Fruit fly (Drosophila melanogaster) whole organism, embryonic: ENCODE data around the gene CG10598.
A peak's percentile ranks its signal among the peaks of the same experiment; 100 is the strongest.

Experiments used
- Asciz ChIP-seq: fragments of 200-800 bp; sonication (Bioruptor generic); optimal IDR thresholded peaks from 2 replicates; lab custom pipeline; 2017; ENCODE audit warnings: missing biosample characterization, mild to moderate bottlenecking, missing genetic modification characterization, missing genetic modification reagents
- Blimp-1 ChIP-seq: fragments of 200-800 bp; sonication (Bioruptor generic); optimal IDR thresholded peaks from 3 replicates; lab custom pipeline; 2018; ENCODE audit warnings: missing biosample characterization, missing genetic modification characterization, mild to moderate bottlenecking, moderate library complexity, missing genetic modification reagents
- CG10267 ChIP-seq: fragments of 200-800 bp; sonication (Bioruptor generic); optimal IDR thresholded peaks from 2 replicates; lab custom pipeline; 2018; ENCODE audit warnings: missing biosample characterization, mild to moderate bottlenecking, missing genetic modification characterization, moderate library complexity
- CG10321 ChIP-seq: fragments of 200-800 bp; sonication (Bioruptor generic); IDR thresholded peaks from 2 replicates; pipeline ENCODE4 v1.3.6; 2022; ENCODE audit warnings: missing biosample characterization, missing genetic modification characterization
- CG13424 ChIP-seq: fragments of 200-800 bp; sonication (Bioruptor generic); optimal IDR thresholded peaks from 2 replicates; lab custom pipeline; 2019; ENCODE audit warnings: missing biosample characterization, mild to moderate bottlenecking, missing genetic modification characterization, moderate library complexity
- CG14710 ChIP-seq: fragments of 200-800 bp; sonication (Bioruptor generic); optimal IDR thresholded peaks from 3 replicates; lab custom pipeline; 2019; ENCODE audit warnings: missing biosample characterization, mild to moderate bottlenecking, missing genetic modification characterization, moderate library complexity
- CG15269 ChIP-seq: fragments of 200-800 bp; sonication (Bioruptor generic); optimal IDR thresholded peaks from 2 replicates; lab custom pipeline; 2018; ENCODE audit warnings: missing biosample characterization, mild to moderate bottlenecking, missing genetic modification characterization, moderate library complexity
- CG1647 ChIP-seq: fragments of 200-800 bp; sonication (Bioruptor generic); optimal IDR thresholded peaks from 3 replicates; lab custom pipeline; 2016; ENCODE audit warnings: missing biosample characterization, missing genetic modification characterization
- CG16813 ChIP-seq: fragments of 200-800 bp; sonication (Bioruptor generic); IDR thresholded peaks from 3 replicates; pipeline ENCODE4 v1.3.6; 2022; ENCODE audit warnings: missing biosample characterization, missing genetic modification characterization; ENCODE audit not compliant: partially characterized antibody
- CG17361 ChIP-seq: fragments of 200-800 bp; sonication (Bioruptor generic); IDR thresholded peaks from 3 replicates; pipeline ENCODE4 v1.3.6; 2022; ENCODE audit warnings: missing biosample characterization, missing genetic modification characterization
- CG17829 ChIP-seq: fragments of 200-800 bp; optimal IDR thresholded peaks from 2 replicates; lab custom pipeline; 2019; ENCODE audit warnings: missing biosample characterization, mild to moderate bottlenecking, missing genetic modification characterization, moderate library complexity
- CG2712 ChIP-seq: fragments of 200-800 bp; optimal IDR thresholded peaks from 3 replicates; lab custom pipeline; 2019; ENCODE audit warnings: missing biosample characterization, mild to moderate bottlenecking, missing genetic modification characterization, moderate library complexity
- CG32532 ChIP-seq: fragments of 200-800 bp; sonication (Bioruptor generic); IDR thresholded peaks from 2 replicates; pipeline ENCODE4 v1.3.6; 2022; ENCODE audit warnings: missing biosample characterization, missing genetic modification characterization
- CG33557 ChIP-seq: fragments of 200-800 bp; sonication (Bioruptor generic); optimal IDR thresholded peaks from 2 replicates; lab custom pipeline; 2019; ENCODE audit warnings: missing biosample characterization, mild to moderate bottlenecking, missing genetic modification characterization, moderate library complexity
- CG6813 ChIP-seq: fragments of 200-800 bp; sonication (Bioruptor generic); optimal IDR thresholded peaks from 2 replicates; lab custom pipeline; 2017; ENCODE audit warnings: missing biosample characterization, missing genetic modification characterization, mild to moderate bottlenecking, moderate library complexity, missing genetic modification reagents
- CG7372 ChIP-seq: fragments of 200-800 bp; sonication (Bioruptor generic); IDR thresholded peaks from 2 replicates; pipeline ENCODE4 v1.3.6; 2022; ENCODE audit warnings: missing biosample characterization, missing genetic modification characterization
- CG7839 ChIP-seq: fragments of 200-800 bp; sonication (Bioruptor generic); optimal IDR thresholded peaks from 3 replicates; lab custom pipeline; 2018; ENCODE audit warnings: missing biosample characterization, mild to moderate bottlenecking, missing genetic modification characterization, moderate library complexity
- CG8388 ChIP-seq: fragments of 200-800 bp; sonication (Bioruptor generic); optimal IDR thresholded peaks from 2 replicates; lab custom pipeline; 2019; ENCODE audit warnings: missing biosample characterization, mild to moderate bottlenecking, missing genetic modification characterization, moderate library complexity
- CG9932 ChIP-seq: fragments of 200-800 bp; sonication (Bioruptor generic); IDR thresholded peaks from 2 replicates; pipeline ENCODE4 v1.3.6; 2022; ENCODE audit warnings: missing biosample characterization, missing genetic modification characterization
- CTCF ChIP-seq: fragments of 200-800 bp; sonication (Bioruptor generic); optimal IDR thresholded peaks from 2 replicates; lab custom pipeline; 2017; ENCODE audit warnings: missing biosample characterization, mild to moderate bottlenecking, missing genetic modification characterization, moderate library complexity
- CoRest ChIP-seq: fragments of 200-800 bp; sonication (Bioruptor generic); optimal IDR thresholded peaks from 3 replicates; lab custom pipeline; 2018; ENCODE audit warnings: missing biosample characterization, mild to moderate bottlenecking, missing genetic modification characterization, moderate library complexity
- D19A ChIP-seq: fragments of 200-800 bp; optimal IDR thresholded peaks from 3 replicates; lab custom pipeline; 2019; ENCODE audit warnings: missing biosample characterization, mild to moderate bottlenecking, missing genetic modification characterization, moderate library complexity
- Dek ChIP-seq: fragments of 200-800 bp; sonication (Bioruptor generic); optimal IDR thresholded peaks from 3 replicates; lab custom pipeline; 2019; ENCODE audit warnings: missing biosample characterization, mild to moderate bottlenecking, missing genetic modification characterization, moderate library complexity
- Drgx ChIP-seq: fragments of 200-800 bp; sonication (Bioruptor generic); IDR thresholded peaks from 2 replicates; pipeline ENCODE4 v1.3.6; 2022; ENCODE audit warnings: missing biosample characterization, missing genetic modification characterization
- E2f1 ChIP-seq: fragments of 200-800 bp; sonication (Bioruptor generic); IDR thresholded peaks from 2 replicates; pipeline ENCODE4 v1.3.6; 2022; ENCODE audit warnings: missing biosample characterization, missing genetic modification characterization
- Eip74EF ChIP-seq, 2 experiments: fragments of 200-800 bp in 1 of 2; fragments of >200 bp in 1 of 2; sonication (Bioruptor generic) in 1 of 2; optimal IDR thresholded peaks; 2 replicates each; lab custom pipeline; 2017 to 2019; ENCODE audit warnings: missing biosample characterization in 2 of 2, missing genetic modification characterization in 2 of 2, mild to moderate bottlenecking in 1 of 2, moderate library complexity in 1 of 2
- Ets65A ChIP-seq: fragments of 200-800 bp; sonication (Bioruptor generic); peaks from one replicate; lab custom pipeline; 2016; ENCODE audit warnings: missing biosample characterization, missing genetic modification characterization
- HLH4C ChIP-seq: fragments of 200-800 bp; sonication (Bioruptor generic); IDR thresholded peaks from 3 replicates; pipeline ENCODE4 v1.3.6; 2022; ENCODE audit warnings: missing biosample characterization, missing genetic modification characterization; ENCODE audit not compliant: partially characterized antibody
- Hr51 ChIP-seq, 2 experiments: fragments of 200-800 bp; sonication (Bioruptor generic); optimal IDR thresholded peaks; 2 replicates in 1 of 2; 3 replicates in 1 of 2; lab custom pipeline; 2016 to 2018; ENCODE audit warnings: missing biosample characterization in 2 of 2, missing genetic modification characterization in 2 of 2, mild to moderate bottlenecking in 1 of 2, moderate library complexity in 1 of 2
- Ravus ChIP-seq: fragments of 200-800 bp; sonication (Bioruptor generic); IDR thresholded peaks from 2 replicates; pipeline ENCODE4 v1.3.6; 2022; ENCODE audit warnings: missing biosample characterization, missing genetic modification characterization
- Xrp1 ChIP-seq: fragments of 200-800 bp; sonication (Bioruptor generic); IDR thresholded peaks from 2 replicates; pipeline ENCODE4 v1.3.6; 2022; ENCODE audit warnings: missing biosample characterization, missing genetic modification characterization
- dmrt11E ChIP-seq: fragments of 200-800 bp; sonication (Bioruptor generic); optimal IDR thresholded peaks from 3 replicates; lab custom pipeline; 2018; ENCODE audit warnings: missing biosample characterization, mild to moderate bottlenecking, missing genetic modification characterization, moderate library complexity
- dmrt99B ChIP-seq: fragments of 200-800 bp; sonication (Bioruptor generic); optimal IDR thresholded peaks from 2 replicates; lab custom pipeline; 2018; ENCODE audit warnings: missing biosample characterization, mild to moderate bottlenecking, missing genetic modification characterization, moderate library complexity
- esg ChIP-seq: fragments of 200-800 bp; sonication (Bioruptor generic); conservative IDR thresholded peaks from 2 replicates; pipeline ENCODE4 v1.3.6; 2022; ENCODE audit warnings: missing biosample characterization, missing genetic modification characterization
- fd102C ChIP-seq: fragments of 200-800 bp; sonication (Bioruptor generic); optimal IDR thresholded peaks from 2 replicates; lab custom pipeline; 2018; ENCODE audit warnings: missing biosample characterization, mild to moderate bottlenecking, missing genetic modification characterization, moderate library complexity
- ham ChIP-seq: fragments of 200-800 bp; sonication (Bioruptor generic); IDR thresholded peaks from 2 replicates; pipeline ENCODE4 v1.3.6; 2022; ENCODE audit warnings: missing biosample characterization, missing genetic modification characterization
- mirr ChIP-seq: fragments of 200-800 bp; sonication (Bioruptor generic); optimal IDR thresholded peaks from 3 replicates; lab custom pipeline; 2018; ENCODE audit warnings: missing biosample characterization, mild to moderate bottlenecking, missing genetic modification characterization
- nom ChIP-seq: fragments of 200-800 bp; sonication (Bioruptor generic); optimal IDR thresholded peaks from 2 replicates; lab custom pipeline; 2017; ENCODE audit warnings: missing biosample characterization, missing genetic modification characterization, mild to moderate bottlenecking, moderate library complexity, missing genetic modification reagents
- oc ChIP-seq: fragments of 200-800 bp; sonication (Bioruptor generic); optimal IDR thresholded peaks from 2 replicates; lab custom pipeline; 2018; ENCODE audit warnings: missing biosample characterization, mild to moderate bottlenecking, missing genetic modification characterization, moderate library complexity
- pho ChIP-seq: fragments of 200-800 bp; sonication (Bioruptor generic); optimal IDR thresholded peaks from 2 replicates; lab custom pipeline; 2016; ENCODE audit warnings: missing biosample characterization, missing genetic modification characterization
- prd ChIP-seq, 3 experiments: fragments of >200 bp in 2 of 3; fragments of 200-800 bp in 1 of 3; sonication (Bioruptor generic) in 1 of 3; optimal IDR thresholded peaks in 2 of 3; IDR thresholded peaks in 1 of 3; 2 replicates in 2 of 3; 3 replicates in 1 of 3; pipeline versions ENCODE4 v1.3.6 to Lab custom; 2017 to 2022; ENCODE audit warnings: missing biosample characterization in 1 of 3, missing genetic modification characterization in 1 of 3
- tgo ChIP-seq: fragments of 200-800 bp; sonication (Bioruptor generic); IDR thresholded peaks from 3 replicates; pipeline ENCODE4 v1.3.6; 2022; ENCODE audit warnings: missing biosample characterization, missing genetic modification characterization
- unpg ChIP-seq: fragments of 200-800 bp; sonication (Bioruptor generic); optimal IDR thresholded peaks from 3 replicates; lab custom pipeline; 2018; ENCODE audit warnings: missing biosample characterization, mild to moderate bottlenecking, missing genetic modification characterization, moderate library complexity

Gene CG10598

dm6 chrX:17237421-17237820 lies 10.8 kb upstream of the CG10598 start (continued):
- TF ChIP-seq Asciz (GFP tag; lab: Kevin White, UChicago) (peak; percentile 13), CG14710 (tag; lab: Kevin White, UChicago) (peak; percentile 14), nom (peak; percentile 4), CG13424 (tag; lab: Kevin White, UChicago) (peak; percentile 20), CG32532 (GFP tag; lab: Robert Waterston, UW) (no peak), dmrt11E (peak; percentile 28), Eip74EF (GFP tag; optimal IDR thresholded peaks at IDR 0.05; lab: Kevin White, UChicago) (peak in 1 of 2 experiments; percentile 21), Ravus (no peak), prd (optimal IDR thresholded peaks at IDR 0.05; lab: Kevin White, UChicago) (no peak), prd (GFP tag; IDR thresholded peaks at IDR 0.05; lab: Robert Waterston, UW) (0 out of 3 replicates have a peak, but pooled peaks have one; percentile 41), unpg (peak; percentile 39), Xrp1 (GFP tag; lab: Robert Waterston, UW) (peak; percentile 50), CG2712 (tag; lab: Kevin White, UChicago) (peak; percentile 36), CG10321 (GFP tag; lab: Robert Waterston, UW) (no peak), CoRest (tag; lab: Kevin White, UChicago) (peak; percentile 21), CG17829 (peak; percentile 10), mirr (no peak), CG9932 (no peak), CG8388 (GFP tag; lab: Kevin White, UChicago) (peak; percentile 44), CG7372 (no peak), Drgx (GFP tag; lab: Robert Waterston, UW) (peak; percentile 65), tgo (0 out of 3 replicates have a peak, but pooled peaks have one; percentile 18), CG16813 (no peak), CG33557 (GFP tag; lab: Kevin White, UChicago) (no peak), Ets65A (GFP tag; lab: Kevin White, UChicago) (peak; percentile 41), dmrt99B (peak; percentile 67), D19A (tag; lab: Kevin White, UChicago) (peak; percentile 20), CG7839 (tag; lab: Kevin White, UChicago) (peak; percentile 38), E2f1 (GFP tag; lab: Robert Waterston, UW) (0 out of 2 replicates have a peak, but pooled peaks have one; percentile 15), CG15269 (tag; lab: Kevin White, UChicago) (peak; percentile 18), CG17361 (0 out of 3 replicates have a peak, but pooled peaks have one; percentile 46), CG6813 (GFP tag; lab: Kevin White, UChicago) (no peak), esg (GFP tag; lab: Robert Waterston, UW) (0 out of 2 replicates have a peak, but pooled peaks have one; percentile 7), pho (no peak), Hr51 (GFP tag; optimal IDR thresholded peaks at IDR 0.05; lab: Kevin White, UChicago) (peak in 1 of 2 experiments; percentile 63), CG1647 (GFP tag; lab: Kevin White, UChicago) (no peak), CG10267 (tag; lab: Kevin White, UChicago) (peak; percentile 9), ham (GFP tag; lab: Robert Waterston, UW) (no peak), HLH4C (GFP tag; lab: Robert Waterston, UW) (no peak), CTCF (GFP tag; lab: Kevin White, UChicago) (no peak)

- no peak for TF ChIP-seq Dek (tag; lab: Kevin White, UChicago)
- TF ChIP-seq fd102C (GFP tag; lab: Kevin White, UChicago): no peak
- TF ChIP-seq Blimp-1 (GFP tag; lab: Kevin White, UChicago): peak; percentile 68
- peak; percentile 90 for TF ChIP-seq oc (tag; lab: Kevin White, UChicago)
Measured at dm6 chrX:17236468-17236867, 9.8 kb upstream of the CG10598 start.
